Worm (Caenorhabditis elegans) whole organism, L1 larva: Measurements from ENCODE around the gene hbl-1.
A peak's percentile ranks its signal among the peaks of the same experiment; 100 is the strongest.

Experiments used
- C04F5.9 ChIP-seq: sonication (generic microtip); optimal IDR thresholded peaks from 2 replicates; lab custom pipeline; 2016; ENCODE audit warnings: missing genetic modification characterization, missing compliant biosample characterization
- C16A3.4 ChIP-seq: fragments of 150-350 bp; optimal IDR thresholded peaks from 2 replicates; lab custom pipeline; 2014; ENCODE audit warnings: missing biosample characterization, missing genetic modification characterization
- C34B4.2 ChIP-seq: sonication (generic microtip); optimal IDR thresholded peaks from 2 replicates; lab custom pipeline; 2017; ENCODE audit warnings: mild to moderate bottlenecking, missing genetic modification characterization, missing compliant biosample characterization
- aha-1 ChIP-seq: fragments of 150-350 bp; optimal IDR thresholded peaks from 2 replicates; lab custom pipeline; 2014; ENCODE audit warnings: missing biosample characterization, missing genetic modification characterization
- alr-1 ChIP-seq: fragments of 200-800 bp; sonication (Bioruptor generic); optimal IDR thresholded peaks from 2 replicates; lab custom pipeline; 2018; ENCODE audit warnings: borderline replicate concordance, mild to moderate bottlenecking, missing genetic modification characterization, missing compliant biosample characterization
- blmp-1 ChIP-seq: fragments of 150-350 bp; optimal IDR thresholded peaks from 2 replicates; lab custom pipeline; 2014; ENCODE audit warnings: missing biosample characterization, missing genetic modification characterization
- ceh-8 ChIP-seq: fragments of 200-800 bp; sonication (Bioruptor generic); optimal IDR thresholded peaks from 2 replicates; lab custom pipeline; 2018; ENCODE audit warnings: mild to moderate bottlenecking, missing genetic modification characterization, moderate library complexity, missing compliant biosample characterization
- ceh-82 ChIP-seq, 3 experiments: fragments of 150-350 bp in 1 of 3; sonication (generic microtip) in 2 of 3; optimal IDR thresholded peaks; 2 replicates each; lab custom pipeline; 2014 to 2017; ENCODE audit warnings: missing biosample characterization in 3 of 3, missing genetic modification characterization in 3 of 3
- ceh-90 ChIP-seq: sonication (generic microtip); optimal IDR thresholded peaks from 2 replicates; lab custom pipeline; 2016; ENCODE audit warnings: missing genetic modification characterization, missing compliant biosample characterization
- dpl-1 ChIP-seq, 3 experiments: fragments of 150-350 bp in 2 of 3; sonication (generic microtip) in 1 of 3; optimal IDR thresholded peaks; 2 replicates each; lab custom pipeline; 2014 to 2017; ENCODE audit warnings: missing biosample characterization in 3 of 3, missing genetic modification characterization in 3 of 3, missing genetic modification reagents in 3 of 3
- elt-3 ChIP-seq, 6 experiments: fragments of 150-350 bp in 1 of 6; sonication (generic microtip); optimal IDR thresholded peaks; 2 replicates each; lab custom pipeline; 2017 to 2018; ENCODE audit warnings: missing biosample characterization in 6 of 6, missing genetic modification characterization in 6 of 6, inconsistent platforms in 1 of 6
- fkh-10 ChIP-seq: sonication (generic microtip); optimal IDR thresholded peaks from 2 replicates; lab custom pipeline; 2017; ENCODE audit warnings: missing biosample characterization, missing genetic modification reagents, missing genetic modification characterization
- fkh-8 ChIP-seq: sonication (generic microtip); optimal IDR thresholded peaks from 2 replicates; lab custom pipeline; 2016; ENCODE audit warnings: mild to moderate bottlenecking, missing genetic modification characterization, missing compliant biosample characterization
- grh-1 ChIP-seq: fragments of 200-800 bp; sonication (Bioruptor generic); IDR thresholded peaks from 2 replicates; pipeline ENCODE4 v1.3.6; 2022; ENCODE audit warnings: missing genetic modification reagents, missing genetic modification characterization, missing compliant biosample characterization
- hlh-4 ChIP-seq: sonication (generic microtip); optimal IDR thresholded peaks from 2 replicates; lab custom pipeline; 2016; ENCODE audit warnings: mild to moderate bottlenecking, missing genetic modification characterization, missing compliant biosample characterization
- isw-1 ChIP-seq: fragments of 200-800 bp; sonication (Bioruptor generic); IDR thresholded peaks from 2 replicates; pipeline ENCODE4 v1.3.6; 2022; ENCODE audit warnings: missing genetic modification characterization, missing compliant biosample characterization
- jun-1 ChIP-seq: fragments of 150-350 bp; optimal IDR thresholded peaks from 2 replicates; lab custom pipeline; 2014; ENCODE audit warnings: missing biosample characterization, missing genetic modification reagents, missing genetic modification characterization
- lin-14 ChIP-seq: fragments of 200-800 bp; sonication (Bioruptor generic); optimal IDR thresholded peaks from 2 replicates; lab custom pipeline; 2018; ENCODE audit warnings: mild to moderate bottlenecking, missing genetic modification characterization, moderate library complexity, missing compliant biosample characterization
- lir-3 ChIP-seq: sonication (generic microtip); optimal IDR thresholded peaks from 2 replicates; lab custom pipeline; 2016; ENCODE audit warnings: mild to moderate bottlenecking, missing genetic modification characterization, moderate library complexity, missing compliant biosample characterization; ENCODE audit not compliant: poor library complexity
- lsy-2 ChIP-seq, 2 experiments: fragments of 150-350 bp; optimal IDR thresholded peaks; 2 replicates each; lab custom pipeline; 2014; ENCODE audit warnings: missing biosample characterization in 2 of 2, missing genetic modification characterization in 2 of 2
- mef-2 ChIP-seq: fragments of 150-350 bp; optimal IDR thresholded peaks from 2 replicates; lab custom pipeline; 2014; ENCODE audit warnings: missing biosample characterization, missing genetic modification characterization
- mep-1 ChIP-seq: fragments of 150-350 bp; optimal IDR thresholded peaks from 2 replicates; lab custom pipeline; 2014; ENCODE audit warnings: missing biosample characterization, missing genetic modification characterization
- nhr-11 ChIP-seq: fragments of 150-350 bp; optimal IDR thresholded peaks from 2 replicates; lab custom pipeline; 2014; ENCODE audit warnings: missing biosample characterization, missing genetic modification characterization
- nhr-12 ChIP-seq: sonication (generic microtip); optimal IDR thresholded peaks from 2 replicates; lab custom pipeline; 2017; ENCODE audit warnings: missing biosample characterization, missing genetic modification characterization
- nhr-19 ChIP-seq: fragments of 200-800 bp; sonication (Bioruptor generic); conservative IDR thresholded peaks from 2 replicates; pipeline ENCODE4 v1.3.6; 2022; ENCODE audit warnings: missing genetic modification characterization, missing compliant biosample characterization
- nhr-20 ChIP-seq: sonication (generic microtip); optimal IDR thresholded peaks from 2 replicates; lab custom pipeline; 2016; ENCODE audit warnings: mild to moderate bottlenecking, missing genetic modification characterization, missing compliant biosample characterization
- nhr-237 ChIP-seq: fragments of 150-350 bp; optimal IDR thresholded peaks from 2 replicates; lab custom pipeline; 2014; ENCODE audit warnings: missing biosample characterization, missing genetic modification characterization
- nhr-28 ChIP-seq: fragments of 150-350 bp; optimal IDR thresholded peaks from 2 replicates; lab custom pipeline; 2014; ENCODE audit warnings: missing biosample characterization, missing genetic modification characterization
- nhr-71 ChIP-seq: sonication (generic microtip); optimal IDR thresholded peaks from 2 replicates; lab custom pipeline; 2016; ENCODE audit warnings: mild to moderate bottlenecking, missing genetic modification characterization, moderate library complexity, missing compliant biosample characterization
- nhr-76 ChIP-seq: sonication (generic microtip); optimal IDR thresholded peaks from 2 replicates; lab custom pipeline; 2017; ENCODE audit warnings: missing biosample characterization, missing genetic modification characterization
- nhr-85 ChIP-seq: sonication (generic microtip); peaks from one replicate; lab custom pipeline; 2016; ENCODE audit warnings: missing genetic modification characterization, inconsistent platforms, missing compliant biosample characterization
- nhr-90 ChIP-seq: sonication (generic microtip); optimal IDR thresholded peaks from 2 replicates; lab custom pipeline; 2016; ENCODE audit warnings: mild to moderate bottlenecking, missing genetic modification characterization, missing compliant biosample characterization; ENCODE audit not compliant: poor library complexity
- pag-3 ChIP-seq: sonication (generic microtip); optimal IDR thresholded peaks from 2 replicates; lab custom pipeline; 2017; ENCODE audit warnings: missing genetic modification characterization, mild to moderate bottlenecking, missing compliant biosample characterization, antibody characterized with exemption, borderline replicate concordance; ENCODE audit not compliant: insufficient read depth
- rnt-1 ChIP-seq: sonication (generic microtip); optimal IDR thresholded peaks from 2 replicates; lab custom pipeline; 2016; ENCODE audit warnings: mild to moderate bottlenecking, missing genetic modification characterization, moderate library complexity, missing compliant biosample characterization
- skn-1 ChIP-seq: fragments of 150-350 bp; optimal IDR thresholded peaks from 2 replicates; lab custom pipeline; 2014; ENCODE audit warnings: missing biosample characterization, missing genetic modification characterization
- snu-23 ChIP-seq: sonication (generic microtip); optimal IDR thresholded peaks from 2 replicates; lab custom pipeline; 2016; ENCODE audit warnings: missing genetic modification characterization, missing compliant biosample characterization
- swsn-7 ChIP-seq: sonication (generic microtip); optimal IDR thresholded peaks from 2 replicates; lab custom pipeline; 2016; ENCODE audit warnings: missing genetic modification characterization, missing compliant biosample characterization
- tbx-2 ChIP-seq: sonication (generic microtip); optimal IDR thresholded peaks from 2 replicates; lab custom pipeline; 2016; ENCODE audit warnings: missing genetic modification characterization, missing compliant biosample characterization
- tlp-1 ChIP-seq: fragments of 150-350 bp; optimal IDR thresholded peaks from 2 replicates; lab custom pipeline; 2014; ENCODE audit warnings: missing biosample characterization, missing genetic modification characterization
- unc-98 ChIP-seq: fragments of 200-800 bp; sonication (Bioruptor generic); IDR thresholded peaks from 2 replicates; pipeline ENCODE4 v1.3.6; 2022; ENCODE audit warnings: missing genetic modification characterization, missing compliant biosample characterization
- xbp-1 ChIP-seq: sonication (generic microtip); optimal IDR thresholded peaks from 2 replicates; lab custom pipeline; 2016; ENCODE audit warnings: missing genetic modification characterization, missing compliant biosample characterization
- zag-1 ChIP-seq: fragments of 150-350 bp; optimal IDR thresholded peaks from 2 replicates; lab custom pipeline; 2014; ENCODE audit warnings: missing biosample characterization, missing genetic modification characterization
- ztf-11 ChIP-seq, 2 experiments: sonication (generic microtip); optimal IDR thresholded peaks; 2 replicates each; lab custom pipeline; 2016 to 2017; ENCODE audit warnings: missing genetic modification characterization in 2 of 2, missing biosample characterization in 1 of 2, missing compliant biosample characterization in 1 of 2
- ztf-4 ChIP-seq: fragments of 150-350 bp; optimal IDR thresholded peaks from 2 replicates; lab custom pipeline; 2014; ENCODE audit warnings: missing biosample characterization, missing genetic modification characterization

The hbl-1 gene

DNA sequence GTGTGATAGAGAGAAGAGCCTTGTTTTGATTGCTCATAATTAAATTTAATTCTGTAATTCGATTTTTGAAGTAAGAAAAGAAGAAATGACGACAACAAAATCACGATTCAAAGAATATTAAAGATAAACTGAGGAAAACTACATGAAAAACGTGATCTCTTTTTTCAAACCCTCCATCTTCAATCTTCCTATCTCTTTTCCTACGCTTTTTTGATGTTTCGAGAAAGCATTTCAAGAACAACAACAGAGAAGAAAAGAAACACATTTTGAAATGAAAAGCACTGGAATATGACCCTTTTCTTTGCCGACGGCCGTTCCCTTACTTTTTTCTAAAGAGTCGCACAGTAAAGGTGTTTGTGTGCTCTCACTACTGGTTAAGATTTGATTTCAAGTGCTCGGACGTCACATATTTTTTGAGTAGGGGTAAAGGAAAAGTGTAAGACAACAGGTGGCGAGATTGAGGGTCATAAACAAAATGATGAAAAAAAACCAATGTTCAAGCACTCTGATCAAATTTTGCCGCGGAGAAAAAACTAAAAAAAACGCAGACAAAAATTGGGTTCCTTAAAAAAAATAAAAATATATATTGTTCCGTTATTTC, 16.0 kb upstream of the hbl-1 start, which contains the start of gene F13D11.3:
F13D11.3 (minus strand) TSS at position 51 of the 601 bp plus-strand sequence.
- TF ChIP-seq tlp-1 (tag; lab: Kevin White, UChicago) (no peak), lsy-2 (tag; optimal IDR thresholded peaks at IDR 0.05; lab: Kevin White, UChicago) (peak in 1 of 2 experiments; percentile 21), elt-3 (tag; optimal IDR thresholded peaks at IDR 0.05; lab: Kevin White, UChicago) (no peak), nhr-11 (tag; lab: Kevin White, UChicago) (no peak), alr-1 (tag; lab: Kevin White, UChicago) (no peak), nhr-237 (no peak), rnt-1 (tag; lab: Kevin White, UChicago) (peak; percentile 45), lin-14 (peak; percentile 39), nhr-20 (tag; lab: Kevin White, UChicago) (peak; percentile 9), hlh-4 (tag; lab: Kevin White, UChicago) (no peak), nhr-28 (tag; lab: Kevin White, UChicago) (no peak), nhr-12 (tag; lab: Kevin White, UChicago) (no peak), nhr-71 (tag; lab: Kevin White, UChicago) (peak; percentile 44), unc-98 (GFP tag; lab: Robert Waterston, UW) (no peak), C04F5.9 (tag; lab: Kevin White, UChicago) (no peak), mef-2 (tag; lab: Kevin White, UChicago) (no peak), fkh-8 (no peak), isw-1 (GFP tag; lab: Robert Waterston, UW) (no peak), skn-1 (tag; lab: Kevin White, UChicago) (no peak), pag-3 (tag; lab: Kevin White, UChicago) (no peak), nhr-76 (tag; lab: Kevin White, UChicago) (no peak), tbx-2 (tag; lab: Kevin White, UChicago) (no peak), lir-3 (tag; lab: Kevin White, UChicago) (no peak)

- TF ChIP-seq tbx-2 (tag; lab: Kevin White, UChicago) (no peak), nhr-19 (GFP tag; lab: Robert Waterston, UW) (peak; percentile 12; the same call in 1 of the 2 replicates), ceh-8 (GFP tag; lab: Kevin White, UChicago) (no peak), blmp-1 (tag; lab: Kevin White, UChicago) (peak; percentile 66), C16A3.4 (tag; lab: Kevin White, UChicago) (no peak), aha-1 (tag; lab: Kevin White, UChicago) (no peak), nhr-11 (tag; lab: Kevin White, UChicago) (no peak), nhr-71 (tag; lab: Kevin White, UChicago) (peak; percentile 67), C34B4.2 (tag; lab: Kevin White, UChicago) (no peak), hlh-4 (tag; lab: Kevin White, UChicago) (no peak), grh-1 (GFP tag; lab: Robert Waterston, UW) (no peak), nhr-20 (tag; lab: Kevin White, UChicago) (peak; percentile 39), ceh-90 (tag; lab: Kevin White, UChicago) (no peak), rnt-1 (tag; lab: Kevin White, UChicago) (peak; percentile 5), nhr-85 (tag; lab: Kevin White, UChicago) (peak; percentile 96), lsy-2 (tag; optimal IDR thresholded peaks at IDR 0.05; lab: Kevin White, UChicago) (peak in 1 of 2 experiments; percentile 23), lin-14 (peak; percentile 83), snu-23 (GFP tag; lab: Kevin White, UChicago) (peak; percentile 31), C04F5.9 (tag; lab: Kevin White, UChicago) (no peak), mep-1 (tag; lab: Kevin White, UChicago) (peak; percentile 76), mef-2 (tag; lab: Kevin White, UChicago) (no peak), nhr-90 (tag; lab: Kevin White, UChicago) (peak; percentile 20), elt-3 (tag; optimal IDR thresholded peaks at IDR 0.05; lab: Kevin White, UChicago) (peak in 2 of 6 experiments; percentile 25 to 50)
Observed at ce11 chrX:5810677-5811076, 11.3 kb upstream of the hbl-1 start.

ce11 chrX:5811997-5812562, 9.9 kb upstream of the hbl-1 start:
- TF ChIP-seq zag-1 (tag; lab: Kevin White, UChicago) (no peak), nhr-19 (GFP tag; lab: Robert Waterston, UW) (peak; percentile 44; the same call in 1 of the 2 replicates), dpl-1 (GFP tag; optimal IDR thresholded peaks at IDR 0.05; lab: Kevin White, UChicago) (no peak), xbp-1 (tag; lab: Kevin White, UChicago) (peak; percentile 16), nhr-71 (tag; lab: Kevin White, UChicago) (peak; percentile 77), jun-1 (peak; percentile 83), fkh-10 (peak; percentile 78), nhr-85 (tag; lab: Kevin White, UChicago) (peak; percentile 86), blmp-1 (tag; lab: Kevin White, UChicago) (peak; percentile 38), snu-23 (GFP tag; lab: Kevin White, UChicago) (peak; percentile 55), unc-98 (GFP tag; lab: Robert Waterston, UW) (no peak), swsn-7 (peak; percentile 52), fkh-8 (peak; percentile 72), ztf-4 (tag; lab: Kevin White, UChicago) (peak; percentile 89), ztf-11 (tag; optimal IDR thresholded peaks at IDR 0.05; lab: Kevin White, UChicago) (peak in 1 of 2 experiments; percentile 24), ceh-82 (tag; optimal IDR thresholded peaks at IDR 0.05; lab: Kevin White, UChicago) (peak; percentile 10 to 45 (median 14))
